Fruit fly (Drosophila melanogaster): ENCODE results near the gene kirre.

DNA sequence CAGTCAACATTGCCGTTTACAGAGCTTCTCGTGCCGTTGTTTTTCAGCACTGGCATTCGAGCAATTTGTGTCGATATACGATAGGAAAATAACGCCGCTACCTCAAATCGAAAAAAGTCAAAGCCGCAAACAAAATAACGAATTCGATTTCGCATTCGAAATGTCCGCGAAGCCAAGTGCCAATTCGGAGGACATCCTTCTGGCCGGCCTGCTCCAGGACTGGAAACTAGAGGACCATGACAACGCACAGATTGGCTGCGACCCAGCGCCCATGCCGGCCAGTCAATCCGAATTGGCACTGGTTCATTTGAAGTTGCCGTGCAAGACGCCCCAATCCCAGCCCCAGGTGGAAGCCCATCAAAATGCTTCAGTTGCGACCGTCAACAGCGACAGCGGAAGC lies 25.5 kb upstream of the kirre start:
- TF ChIP-seq woc (GFP tag; optimal IDR thresholded peaks at IDR 0.05) (no peak), dmrt93B (GFP tag; optimal IDR thresholded peaks at IDR 0.05) (no peak), br (GFP tag; optimal IDR thresholded peaks at IDR 0.05) (no peak), psq (GFP tag; optimal IDR thresholded peaks at IDR 0.05) (no peak), CG32264 (GFP tag; optimal IDR thresholded peaks at IDR 0.05) (no peak), N (GFP tag; optimal IDR thresholded peaks at IDR 0.05) (no peak), Jra (GFP tag; optimal IDR thresholded peaks at IDR 0.05) (no peak), lola (GFP tag; optimal IDR thresholded peaks at IDR 0.05) (no peak), Dfd (GFP tag; optimal IDR thresholded peaks at IDR 0.05) (no peak), GATAd (GFP tag; optimal IDR thresholded peaks at IDR 0.05) (no peak), Myc (optimal IDR thresholded peaks at IDR 0.05) (no peak)

All from whole organism, wandering third instar larva.